Worm (Caenorhabditis elegans) whole organism, mixed stage, embryonic: Measurements from ENCODE around the gene F20C5.5.

Experiments used
- M03D4.4 ChIP-seq: sonication (generic microtip); optimal IDR thresholded peaks from 2 replicates; lab custom pipeline; 2017; ENCODE audit warnings: mild to moderate bottlenecking, missing genetic modification characterization, missing compliant biosample characterization
- mep-1 ChIP-seq: fragments of 150-350 bp; optimal IDR thresholded peaks from 2 replicates; lab custom pipeline; 2017; ENCODE audit warnings: missing biosample characterization, missing genetic modification reagents, missing genetic modification characterization, inconsistent platforms
- pha-4 ChIP-seq: fragments of 150-350 bp; optimal IDR thresholded peaks from 2 replicates; lab custom pipeline; 2018; ENCODE audit warnings: missing biosample characterization, missing genetic modification reagents, missing genetic modification characterization
- sptf-1 ChIP-seq: sonication (generic microtip); optimal IDR thresholded peaks from 2 replicates; lab custom pipeline; 2017; ENCODE audit warnings: mild to moderate bottlenecking, missing genetic modification characterization, moderate library complexity, missing compliant biosample characterization

- TF ChIP-seq M03D4.4 (tag; lab: Kevin White, UChicago) (no peak), mep-1 (no peak), sptf-1 (no peak), pha-4 (tag; lab: Kevin White, UChicago) (no peak)
Observed at ce11 chrIV:8761896-8762295, 7.5 kb downstream of the F20C5.5 start, which contains the start of the genes F20C5.11 and klp-11.
